Worm (Caenorhabditis elegans) whole organism, L1 larva: Measurements from ENCODE around the gene gcy-37.

ENCODE experiments used
- C04F5.9 ChIP-seq: sonication (generic microtip); optimal IDR thresholded peaks from 2 replicates; lab custom pipeline; 2016; ENCODE audit warnings: missing genetic modification characterization, missing compliant biosample characterization
- F16B12.6 ChIP-seq: fragments of 150-350 bp; optimal IDR thresholded peaks from 2 replicates; lab custom pipeline; 2014; ENCODE audit warnings: missing biosample characterization, missing genetic modification characterization
- aha-1 ChIP-seq: fragments of 150-350 bp; optimal IDR thresholded peaks from 2 replicates; lab custom pipeline; 2014; ENCODE audit warnings: missing biosample characterization, missing genetic modification characterization
- alr-1 ChIP-seq: fragments of 200-800 bp; sonication (Bioruptor generic); optimal IDR thresholded peaks from 2 replicates; lab custom pipeline; 2018; ENCODE audit warnings: borderline replicate concordance, mild to moderate bottlenecking, missing genetic modification characterization, missing compliant biosample characterization
- aly-2 ChIP-seq: fragments of 150-350 bp; optimal IDR thresholded peaks from 2 replicates; lab custom pipeline; 2014; ENCODE audit warnings: missing biosample characterization, missing genetic modification characterization
- ceh-63 ChIP-seq: fragments of 200-800 bp; sonication (Bioruptor generic); optimal IDR thresholded peaks from 2 replicates; lab custom pipeline; 2018; ENCODE audit warnings: mild to moderate bottlenecking, missing genetic modification characterization, missing compliant biosample characterization
- ceh-82 ChIP-seq, 3 experiments: fragments of 150-350 bp in 1 of 3; sonication (generic microtip) in 2 of 3; optimal IDR thresholded peaks; 2 replicates each; lab custom pipeline; 2014 to 2017; ENCODE audit warnings: missing biosample characterization in 3 of 3, missing genetic modification characterization in 3 of 3
- ces-1 ChIP-seq: fragments of 150-350 bp; optimal IDR thresholded peaks from 2 replicates; lab custom pipeline; 2014; ENCODE audit warnings: missing biosample characterization, missing genetic modification reagents, missing genetic modification characterization
- dsc-1 ChIP-seq: sonication (generic microtip); optimal IDR thresholded peaks from 2 replicates; lab custom pipeline; 2016; ENCODE audit warnings: mild to moderate bottlenecking, missing genetic modification characterization, missing compliant biosample characterization
- efl-1 ChIP-seq, 4 experiments: fragments of 150-350 bp; optimal IDR thresholded peaks in 3 of 4; peaks in 1 of 4; 1 replicate in 1 of 4; 2 replicates in 3 of 4; lab custom pipeline; 2014; ENCODE audit warnings: missing biosample characterization in 2 of 4, missing genetic modification characterization in 2 of 4, missing genetic modification reagents in 2 of 4
- egl-13 ChIP-seq: sonication (generic microtip); optimal IDR thresholded peaks from 2 replicates; lab custom pipeline; 2016; ENCODE audit warnings: missing genotype, missing genetic modification reagents, missing genetic modification characterization, missing compliant biosample characterization
- egl-27 ChIP-seq, 2 experiments: fragments of 150-350 bp in 1 of 2; sonication (generic microtip); optimal IDR thresholded peaks; 3 replicates each; lab custom pipeline; 2017 to 2018; ENCODE audit warnings: missing biosample characterization in 2 of 2, missing genetic modification characterization in 2 of 2, missing genetic modification reagents in 2 of 2
- elt-2 ChIP-seq: sonication (generic microtip); optimal IDR thresholded peaks from 2 replicates; lab custom pipeline; 2016; ENCODE audit warnings: missing genetic modification characterization, mild to moderate bottlenecking, inconsistent platforms, missing compliant biosample characterization, missing genetic modification reagents
- elt-3 ChIP-seq, 6 experiments: fragments of 150-350 bp in 1 of 6; sonication (generic microtip); optimal IDR thresholded peaks; 2 replicates each; lab custom pipeline; 2017 to 2018; ENCODE audit warnings: missing biosample characterization in 6 of 6, missing genetic modification characterization in 6 of 6, inconsistent platforms in 1 of 6
- ets-5 ChIP-seq: fragments of 200-800 bp; sonication (Bioruptor generic); IDR thresholded peaks from 2 replicates; pipeline ENCODE4 v1.3.6; 2022; ENCODE audit warnings: missing genetic modification characterization, missing compliant biosample characterization
- fos-1 ChIP-seq: fragments of 150-350 bp; optimal IDR thresholded peaks from 2 replicates; lab custom pipeline; 2014; ENCODE audit warnings: missing biosample characterization, missing genetic modification characterization
- grh-1 ChIP-seq: fragments of 200-800 bp; sonication (Bioruptor generic); IDR thresholded peaks from 2 replicates; pipeline ENCODE4 v1.3.6; 2022; ENCODE audit warnings: missing genetic modification reagents, missing genetic modification characterization, missing compliant biosample characterization
- hlh-17 ChIP-seq: fragments of 200-800 bp; sonication (Bioruptor generic); optimal IDR thresholded peaks from 2 replicates; lab custom pipeline; 2018; ENCODE audit warnings: missing genetic modification characterization, mild to moderate bottlenecking, missing compliant biosample characterization, moderate library complexity, borderline replicate concordance
- hlh-4 ChIP-seq: sonication (generic microtip); optimal IDR thresholded peaks from 2 replicates; lab custom pipeline; 2016; ENCODE audit warnings: mild to moderate bottlenecking, missing genetic modification characterization, missing compliant biosample characterization
- hpl-2 ChIP-seq: fragments of 150-350 bp; optimal IDR thresholded peaks from 2 replicates; lab custom pipeline; 2014; ENCODE audit warnings: missing biosample characterization, missing genetic modification reagents, missing genetic modification characterization
- irx-1 ChIP-seq: sonication (generic microtip); optimal IDR thresholded peaks from 2 replicates; lab custom pipeline; 2016; ENCODE audit warnings: missing genetic modification characterization, missing compliant biosample characterization
- lin-39 ChIP-seq: fragments of 150-350 bp; optimal IDR thresholded peaks from 2 replicates; lab custom pipeline; 2014; ENCODE audit warnings: missing biosample characterization, missing genetic modification reagents, missing genetic modification characterization
- lir-3 ChIP-seq: sonication (generic microtip); optimal IDR thresholded peaks from 2 replicates; lab custom pipeline; 2016; ENCODE audit warnings: mild to moderate bottlenecking, missing genetic modification characterization, moderate library complexity, missing compliant biosample characterization; ENCODE audit not compliant: poor library complexity
- mdl-1 ChIP-seq, 2 experiments: fragments of 150-350 bp; optimal IDR thresholded peaks; 2 replicates each; lab custom pipeline; 2014 to 2017; ENCODE audit warnings: missing biosample characterization in 2 of 2, missing genetic modification characterization in 2 of 2, inconsistent platforms in 1 of 2
- mef-2 ChIP-seq: fragments of 150-350 bp; optimal IDR thresholded peaks from 2 replicates; lab custom pipeline; 2014; ENCODE audit warnings: missing biosample characterization, missing genetic modification characterization
- mep-1 ChIP-seq: fragments of 150-350 bp; optimal IDR thresholded peaks from 2 replicates; lab custom pipeline; 2014; ENCODE audit warnings: missing biosample characterization, missing genetic modification characterization
- nhr-11 ChIP-seq: fragments of 150-350 bp; optimal IDR thresholded peaks from 2 replicates; lab custom pipeline; 2014; ENCODE audit warnings: missing biosample characterization, missing genetic modification characterization
- nhr-12 ChIP-seq: sonication (generic microtip); optimal IDR thresholded peaks from 2 replicates; lab custom pipeline; 2017; ENCODE audit warnings: missing biosample characterization, missing genetic modification characterization
- nhr-237 ChIP-seq: fragments of 150-350 bp; optimal IDR thresholded peaks from 2 replicates; lab custom pipeline; 2014; ENCODE audit warnings: missing biosample characterization, missing genetic modification characterization
- nhr-28 ChIP-seq: fragments of 150-350 bp; optimal IDR thresholded peaks from 2 replicates; lab custom pipeline; 2014; ENCODE audit warnings: missing biosample characterization, missing genetic modification characterization
- nhr-71 ChIP-seq: sonication (generic microtip); optimal IDR thresholded peaks from 2 replicates; lab custom pipeline; 2016; ENCODE audit warnings: mild to moderate bottlenecking, missing genetic modification characterization, moderate library complexity, missing compliant biosample characterization
- nhr-76 ChIP-seq: sonication (generic microtip); optimal IDR thresholded peaks from 2 replicates; lab custom pipeline; 2017; ENCODE audit warnings: missing biosample characterization, missing genetic modification characterization
- nhr-77 ChIP-seq: fragments of 150-350 bp; optimal IDR thresholded peaks from 2 replicates; lab custom pipeline; 2014; ENCODE audit warnings: missing biosample characterization, missing genetic modification characterization
- nhr-85 ChIP-seq: sonication (generic microtip); peaks from one replicate; lab custom pipeline; 2016; ENCODE audit warnings: missing genetic modification characterization, inconsistent platforms, missing compliant biosample characterization
- nhr-90 ChIP-seq: sonication (generic microtip); optimal IDR thresholded peaks from 2 replicates; lab custom pipeline; 2016; ENCODE audit warnings: mild to moderate bottlenecking, missing genetic modification characterization, missing compliant biosample characterization; ENCODE audit not compliant: poor library complexity
- pag-3 ChIP-seq: sonication (generic microtip); optimal IDR thresholded peaks from 2 replicates; lab custom pipeline; 2017; ENCODE audit warnings: missing genetic modification characterization, mild to moderate bottlenecking, missing compliant biosample characterization, antibody characterized with exemption, borderline replicate concordance; ENCODE audit not compliant: insufficient read depth
- pqm-1 ChIP-seq: sonication (generic microtip); optimal IDR thresholded peaks from 3 replicates; lab custom pipeline; 2017; ENCODE audit warnings: missing biosample characterization, missing genetic modification characterization
- snpc-4 ChIP-seq: fragments of 150-350 bp; optimal IDR thresholded peaks from 2 replicates; lab custom pipeline; 2014; ENCODE audit warnings: missing biosample characterization, missing genetic modification characterization
- snu-23 ChIP-seq: sonication (generic microtip); optimal IDR thresholded peaks from 2 replicates; lab custom pipeline; 2016; ENCODE audit warnings: missing genetic modification characterization, missing compliant biosample characterization
- sox-4 ChIP-seq: sonication (generic microtip); optimal IDR thresholded peaks from 2 replicates; lab custom pipeline; 2016; ENCODE audit warnings: missing genetic modification characterization, missing compliant biosample characterization
- tbx-2 ChIP-seq: sonication (generic microtip); optimal IDR thresholded peaks from 2 replicates; lab custom pipeline; 2016; ENCODE audit warnings: missing genetic modification characterization, missing compliant biosample characterization
- tlp-1 ChIP-seq: fragments of 150-350 bp; optimal IDR thresholded peaks from 2 replicates; lab custom pipeline; 2014; ENCODE audit warnings: missing biosample characterization, missing genetic modification characterization
- unc-130 ChIP-seq: fragments of 150-350 bp; optimal IDR thresholded peaks from 2 replicates; lab custom pipeline; 2017; ENCODE audit warnings: missing biosample characterization, missing genetic modification characterization, inconsistent platforms
- unc-62 ChIP-seq: fragments of 150-350 bp; optimal IDR thresholded peaks from 2 replicates; lab custom pipeline; 2014; ENCODE audit warnings: missing biosample characterization, missing genetic modification reagents, missing genetic modification characterization
- unc-86 ChIP-seq: sonication (generic microtip); optimal IDR thresholded peaks from 2 replicates; lab custom pipeline; 2016; ENCODE audit warnings: missing genetic modification characterization, missing compliant biosample characterization
- xbp-1 ChIP-seq: sonication (generic microtip); optimal IDR thresholded peaks from 2 replicates; lab custom pipeline; 2016; ENCODE audit warnings: missing genetic modification characterization, missing compliant biosample characterization
- zag-1 ChIP-seq: fragments of 150-350 bp; optimal IDR thresholded peaks from 2 replicates; lab custom pipeline; 2014; ENCODE audit warnings: missing biosample characterization, missing genetic modification characterization
- zip-4 ChIP-seq: fragments of 200-800 bp; sonication (Bioruptor generic); optimal IDR thresholded peaks from 2 replicates; lab custom pipeline; 2018; ENCODE audit warnings: mild to moderate bottlenecking, missing genetic modification characterization, moderate library complexity, missing compliant biosample characterization

The gcy-37 gene

ce11 chrIV:2159069-2159468, at the start of gene gcy-37:
TSS of gene gcy-37 (minus strand) at chrIV:2159169.
- TF ChIP-seq C04F5.9 (no peak), nhr-11 (tag; lab: Kevin White, UChicago) (no peak), tlp-1 (no peak), zag-1 (no peak), xbp-1 (tag; lab: Kevin White, UChicago) (no peak), aha-1 (tag; lab: Kevin White, UChicago) (no peak), nhr-28 (tag; lab: Kevin White, UChicago) (no peak), ceh-82 (tag; optimal IDR thresholded peaks at IDR 0.05; lab: Kevin White, UChicago) (no peak), pag-3 (tag; lab: Kevin White, UChicago) (no peak), egl-27 (tag; optimal IDR thresholded peaks at IDR 0.05; lab: Kevin White, UChicago) (no peak)

ce11 chrIV:2198741-2199140, 39.8 kb upstream of the gcy-37 start, which contains the start of gene Y71G10AR.4:
TSS of gene Y71G10AR.4 (plus strand) at chrIV:2199041.
- TF ChIP-seq mep-1 (no peak), unc-130 (tag; lab: Kevin White, UChicago) (no peak), ets-5 (GFP tag; lab: Robert Waterston, UW) (no peak), lir-3 (tag; lab: Kevin White, UChicago) (no peak), hpl-2 (GFP tag; lab: Kevin White, UChicago) (no peak), hlh-4 (tag; lab: Kevin White, UChicago) (no peak), mdl-1 (tag; optimal IDR thresholded peaks at IDR 0.05; lab: Kevin White, UChicago) (no peak), nhr-85 (tag; lab: Kevin White, UChicago) (peak; percentile 42), snpc-4 (no peak), efl-1 (optimal IDR thresholded peaks at IDR 0.05; lab: Kevin White, UChicago) (no peak), efl-1 (GFP tag; optimal IDR thresholded peaks at IDR 0.05 in 1 of 2; lab: Kevin White, UChicago) (peak in 1 of 2 experiments; percentile 58), alr-1 (tag; lab: Kevin White, UChicago) (no peak), hlh-17 (no peak), zag-1 (no peak), F16B12.6 (tag; lab: Kevin White, UChicago) (no peak), grh-1 (GFP tag; lab: Robert Waterston, UW) (no peak), nhr-71 (tag; lab: Kevin White, UChicago) (no peak), snu-23 (no peak)

ce11 chrIV:2195598-2195997, 36.6 kb upstream of the gcy-37 start:
- TF ChIP-seq mdl-1 (tag; optimal IDR thresholded peaks at IDR 0.05; lab: Kevin White, UChicago) (peak in 1 of 2 experiments; percentile 53), fos-1 (no peak), pag-3 (tag; lab: Kevin White, UChicago) (no peak), nhr-28 (tag; lab: Kevin White, UChicago) (no peak), alr-1 (tag; lab: Kevin White, UChicago) (no peak), ceh-82 (tag; optimal IDR thresholded peaks at IDR 0.05; lab: Kevin White, UChicago) (no peak), tlp-1 (no peak), nhr-85 (tag; lab: Kevin White, UChicago) (peak; percentile 54), nhr-90 (tag; lab: Kevin White, UChicago) (no peak), mep-1 (peak; percentile 16), lin-39 (tag; lab: Kevin White, UChicago) (no peak), sox-4 (tag; lab: Kevin White, UChicago) (no peak), zip-4 (no peak), pqm-1 (tag; lab: Kevin White, UChicago) (no peak), unc-62 (GFP tag; lab: Kevin White, UChicago) (no peak), aly-2 (no peak), hpl-2 (GFP tag; lab: Kevin White, UChicago) (no peak), nhr-12 (tag; lab: Kevin White, UChicago) (no peak), F16B12.6 (tag; lab: Kevin White, UChicago) (no peak), nhr-77 (tag; lab: Kevin White, UChicago) (no peak), ceh-63 (GFP tag; lab: Kevin White, UChicago) (no peak), unc-86 (tag; lab: Kevin White, UChicago) (no peak), C04F5.9 (no peak), elt-2 (no peak), snpc-4 (no peak), nhr-237 (tag; lab: Kevin White, UChicago) (no peak), ces-1 (GFP tag; lab: Kevin White, UChicago) (no peak), dsc-1 (tag; lab: Kevin White, UChicago) (peak; percentile 26), tbx-2 (tag; lab: Kevin White, UChicago) (no peak), mef-2 (no peak), aha-1 (tag; lab: Kevin White, UChicago) (no peak), elt-3 (tag; optimal IDR thresholded peaks at IDR 0.05; lab: Kevin White, UChicago) (peak in 1 of 6 experiments; percentile 50), egl-13 (tag; lab: Kevin White, UChicago) (no peak), irx-1 (no peak), nhr-76 (tag; lab: Kevin White, UChicago) (no peak)
